Worm (Caenorhabditis elegans) whole organism, midembryonic: Measurements from ENCODE around the gene Y57A10A.2.

Experiments used
- T22C8.4 ChIP-seq: fragments of 200-800 bp; sonication (Bioruptor generic); IDR thresholded peaks from 2 replicates; pipeline ENCODE4 v1.3.6; 2022; ENCODE audit warnings: missing genetic modification characterization, missing compliant biosample characterization
- cog-1 ChIP-seq: sonication (generic microtip); optimal IDR thresholded peaks from 2 replicates; lab custom pipeline; 2016; ENCODE audit warnings: missing genetic modification characterization, missing compliant biosample characterization
- flt-1 ChIP-seq: fragments of 200-800 bp; sonication (Bioruptor generic); IDR thresholded peaks from 2 replicates; pipeline ENCODE4 v1.3.6; 2022; ENCODE audit warnings: missing genetic modification characterization, missing compliant biosample characterization
- klf-2 ChIP-seq: fragments of 200-800 bp; sonication (Bioruptor generic); conservative IDR thresholded peaks from 2 replicates; pipeline ENCODE4 v1.3.6; 2022; ENCODE audit warnings: missing genetic modification reagents, missing genetic modification characterization, missing compliant biosample characterization
- med-1 ChIP-seq: sonication (generic microtip); optimal IDR thresholded peaks from 2 replicates; lab custom pipeline; 2017; ENCODE audit warnings: missing genetic modification characterization, mild to moderate bottlenecking, missing compliant biosample characterization, antibody characterized with exemption, missing genetic modification reagents; ENCODE audit not compliant: insufficient read depth
- ref-1 ChIP-seq: fragments of 200-800 bp; sonication (Bioruptor generic); conservative IDR thresholded peaks from 2 replicates; pipeline ENCODE4 v1.3.6; 2022; ENCODE audit warnings: missing genetic modification reagents, missing genetic modification characterization, missing compliant biosample characterization
- tab-1 ChIP-seq: fragments of 200-800 bp; sonication (Bioruptor generic); IDR thresholded peaks from 2 replicates; pipeline ENCODE4 v1.3.6; 2022; ENCODE audit warnings: missing genetic modification characterization, missing compliant biosample characterization
- ztf-23 ChIP-seq: fragments of 200-800 bp; sonication (Bioruptor generic); IDR thresholded peaks from 2 replicates; pipeline ENCODE4 v1.3.6; 2022; ENCODE audit warnings: missing genetic modification reagents, missing genetic modification characterization, missing compliant biosample characterization
- ztf-29 ChIP-seq: fragments of 200-800 bp; sonication (Bioruptor generic); IDR thresholded peaks from 2 replicates; pipeline ENCODE4 v1.3.6; 2022; ENCODE audit warnings: missing genetic modification reagents, missing genetic modification characterization, missing compliant biosample characterization

Gene Y57A10A.2

DNA sequence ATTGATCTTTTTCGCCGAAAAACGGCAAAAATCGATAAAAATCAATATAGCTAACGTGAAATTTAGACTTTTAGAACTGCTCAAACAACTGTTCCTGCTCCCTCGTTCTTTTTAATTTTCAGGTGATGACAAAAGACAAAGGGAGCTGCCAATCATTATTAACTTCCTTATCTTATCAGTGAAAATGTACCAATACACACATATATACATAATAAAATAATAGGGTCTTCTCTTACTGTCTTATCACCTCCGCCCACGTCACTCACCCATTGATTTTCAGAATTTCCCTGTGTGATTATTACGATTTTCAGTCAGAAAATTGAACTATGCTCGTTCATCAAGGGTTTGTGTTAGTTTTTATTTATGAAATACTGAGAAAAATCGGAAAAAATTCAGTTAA lies 38.3 kb downstream of the Y57A10A.2 start, which contains the start of gene Y57A10A.14:
Y57A10A.14 (plus strand) TSS at position 228 of the 400 bp plus-strand sequence.
- TF ChIP-seq med-1 (GFP tag; lab: Kevin White, UChicago) (no peak), flt-1 (GFP tag; lab: Robert Waterston, UW) (no peak), T22C8.4 (GFP tag; lab: Robert Waterston, UW) (no peak), klf-2 (no peak), ztf-29 (GFP tag; lab: Robert Waterston, UW) (no peak), tab-1 (no peak), cog-1 (no peak), ref-1 (GFP tag; lab: Robert Waterston, UW) (no peak), ztf-23 (GFP tag; lab: Robert Waterston, UW) (no peak)

DNA sequence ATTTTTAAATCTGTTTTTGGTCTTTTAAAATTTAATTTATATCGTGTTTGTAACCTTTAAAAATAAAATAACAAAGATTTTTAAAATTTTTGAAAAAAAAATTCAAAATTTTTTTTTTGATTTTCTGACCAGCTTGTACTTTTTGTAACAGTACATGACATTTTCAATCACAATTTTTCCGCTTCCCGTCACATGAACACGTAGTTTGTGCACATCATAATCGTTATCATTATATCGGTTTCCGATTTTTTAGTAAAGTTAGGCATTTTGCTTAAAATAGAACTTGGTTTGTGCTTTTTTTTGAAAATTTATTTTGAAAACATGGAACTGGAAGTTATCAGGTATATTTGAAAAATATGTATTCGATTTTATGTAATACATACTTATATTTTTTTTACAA lies 39.3 kb downstream of the Y57A10A.2 start:
- no peak for TF ChIP-seq cog-1

DNA sequence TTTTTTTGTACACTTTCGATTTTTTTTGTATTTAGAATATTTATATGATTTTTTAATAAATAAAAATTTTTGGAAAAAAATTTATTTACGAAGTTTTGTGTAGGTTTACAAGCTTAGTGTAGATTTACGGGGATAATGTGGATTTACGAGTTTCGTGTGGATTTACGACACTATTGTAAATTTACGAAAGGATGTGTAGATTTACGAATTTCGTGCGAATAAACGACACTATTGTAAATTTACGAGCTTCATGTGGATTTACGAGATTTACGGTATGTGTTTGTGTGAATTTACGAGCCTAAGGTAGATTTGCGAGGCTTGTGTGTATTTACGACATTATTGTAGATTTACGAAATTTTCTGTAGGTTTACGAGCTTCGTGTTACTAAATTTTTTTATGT lies 41.8 kb downstream of the Y57A10A.2 start:
- TF ChIP-seq ztf-23 (GFP tag; lab: Robert Waterston, UW) (no peak), cog-1 (no peak), flt-1 (GFP tag; lab: Robert Waterston, UW) (no peak)

DNA sequence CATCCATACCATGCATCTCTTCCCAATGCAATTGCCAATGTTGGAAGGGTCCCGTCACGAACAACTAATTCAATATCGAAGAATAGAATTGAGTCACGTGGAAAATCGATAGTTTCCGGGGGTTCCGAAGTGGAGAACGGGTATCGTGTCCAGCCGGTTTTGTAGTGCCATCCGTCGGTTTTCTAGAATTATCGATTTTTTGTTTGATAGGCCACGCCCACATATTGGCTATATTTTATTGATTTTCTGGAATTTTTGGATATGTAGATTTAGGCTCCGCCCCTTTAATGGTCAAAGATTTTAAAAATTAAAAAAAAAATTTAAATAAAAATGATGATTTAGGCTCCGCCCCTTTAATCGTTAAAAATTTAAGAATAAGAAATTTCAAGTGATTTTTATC lies 51.8 kb downstream of the Y57A10A.2 start:
- TF ChIP-seq flt-1 (GFP tag; lab: Robert Waterston, UW) = no peak
- peak; percentile 76 for TF ChIP-seq T22C8.4 (GFP tag; lab: Robert Waterston, UW)
